Fruit fly (Drosophila melanogaster) S2 (cell line): ENCODE data around the gene CG3558.

Source experiments
- CG8478 ChIP-seq: fragments of >200 bp; optimal IDR thresholded peaks from 2 replicates; lab custom pipeline; 2018
- CTCF ChIP-seq, 2 experiments: fragments of >200 bp; optimal IDR thresholded peaks; 2 replicates each; lab custom pipeline; 2018

DNA sequence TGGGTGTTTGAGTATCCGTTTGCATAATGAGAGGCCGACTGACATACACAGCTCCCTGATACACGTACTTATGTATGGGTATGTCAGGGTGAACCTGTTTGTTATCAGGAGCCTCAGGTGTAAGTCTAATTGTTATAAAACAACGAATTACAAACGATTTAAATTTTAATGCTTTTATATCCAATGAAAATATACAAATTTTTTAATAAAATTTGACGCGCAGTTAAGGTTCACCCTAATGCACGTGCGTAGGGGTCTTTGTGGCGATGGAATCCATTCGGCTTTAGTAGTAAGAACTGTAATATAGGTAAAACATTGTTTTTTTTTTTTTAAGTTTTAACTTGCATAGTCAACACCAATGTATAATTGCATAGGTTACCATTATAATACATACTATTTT is 48.2 kb upstream of the CG3558 start:
- TF ChIP-seq CTCF (optimal IDR thresholded peaks at IDR 0.05; lab: Kevin White, UChicago) (no peak), CG8478 (no peak)
